Fruit fly (Drosophila melanogaster) whole organism, prepupa: Measurements from ENCODE around the gene mtg.

Source experiments
- CG10631 ChIP-seq: fragments of 200-800 bp; sonication (Bioruptor generic); optimal IDR thresholded peaks from 2 replicates; lab custom pipeline; 2016; ENCODE audit warnings: missing biosample characterization, missing genetic modification characterization
- CG10669 ChIP-seq: fragments of 200-800 bp; sonication (Bioruptor generic); optimal IDR thresholded peaks from 3 replicates; lab custom pipeline; 2018; ENCODE audit warnings: missing biosample characterization, mild to moderate bottlenecking, missing genetic modification characterization, moderate library complexity
- CG11294 ChIP-seq: fragments of 200-800 bp; sonication (Bioruptor generic); IDR thresholded peaks from 2 replicates; pipeline ENCODE4 v1.3.6; 2022; ENCODE audit warnings: missing biosample characterization, missing genetic modification characterization
- CG11902 ChIP-seq: fragments of 200-800 bp; sonication (Bioruptor generic); optimal IDR thresholded peaks from 3 replicates; lab custom pipeline; 2016; ENCODE audit warnings: missing biosample characterization, missing genetic modification characterization
- CG1621 ChIP-seq: fragments of 200-800 bp; sonication (Bioruptor generic); optimal IDR thresholded peaks from 3 replicates; lab custom pipeline; 2018; ENCODE audit warnings: missing biosample characterization, mild to moderate bottlenecking, missing genetic modification characterization
- CG3032 ChIP-seq: fragments of 200-800 bp; optimal IDR thresholded peaks from 2 replicates; lab custom pipeline; 2019; ENCODE audit warnings: missing biosample characterization, mild to moderate bottlenecking, missing genetic modification characterization, moderate library complexity
- CG31627 ChIP-seq: fragments of 200-800 bp; sonication (Bioruptor generic); optimal IDR thresholded peaks from 3 replicates; lab custom pipeline; 2016; ENCODE audit warnings: missing biosample characterization, missing genetic modification characterization
- CG32006 ChIP-seq: fragments of 200-800 bp; sonication (Bioruptor generic); optimal IDR thresholded peaks from 3 replicates; lab custom pipeline; 2017; ENCODE audit warnings: missing biosample characterization, mild to moderate bottlenecking, missing genetic modification characterization
- CG34406 ChIP-seq: fragments of 200-800 bp; sonication (Bioruptor generic); optimal IDR thresholded peaks from 3 replicates; lab custom pipeline; 2016; ENCODE audit warnings: missing biosample characterization, missing genetic modification characterization
- CG6163 ChIP-seq: fragments of 200-800 bp; sonication (Bioruptor generic); IDR thresholded peaks from 3 replicates; pipeline ENCODE4 v1.3.6; 2022; ENCODE audit warnings: missing biosample characterization, missing genetic modification characterization
- CG6854 ChIP-seq: fragments of 200-800 bp; sonication (Bioruptor generic); optimal IDR thresholded peaks from 2 replicates; lab custom pipeline; 2017; ENCODE audit warnings: missing biosample characterization, mild to moderate bottlenecking, missing genetic modification characterization
- Eip78C ChIP-seq: fragments of 200-800 bp; sonication (Bioruptor generic); peaks from one replicate; lab custom pipeline; 2016; ENCODE audit warnings: missing biosample characterization, missing genetic modification characterization
- Gug ChIP-seq: fragments of 200-800 bp; sonication (Bioruptor generic); IDR thresholded peaks from 2 replicates; pipeline ENCODE4 v1.3.6; 2022; ENCODE audit warnings: missing biosample characterization, missing genetic modification characterization
- Hr39 ChIP-seq: fragments of 200-800 bp; sonication (Bioruptor generic); optimal IDR thresholded peaks from 2 replicates; lab custom pipeline; 2016; ENCODE audit warnings: missing biosample characterization, missing genetic modification characterization
- Met ChIP-seq: fragments of 200-800 bp; sonication (Bioruptor generic); optimal IDR thresholded peaks from 3 replicates; lab custom pipeline; 2016; ENCODE audit warnings: missing biosample characterization, missing genetic modification characterization
- Sox14 ChIP-seq: fragments of 200-800 bp; sonication (Bioruptor generic); optimal IDR thresholded peaks from 3 replicates; lab custom pipeline; 2016; ENCODE audit warnings: missing biosample characterization, missing genetic modification characterization
- achi ChIP-seq: fragments of 200-800 bp; sonication (Bioruptor generic); optimal IDR thresholded peaks from 3 replicates; lab custom pipeline; 2016; ENCODE audit warnings: missing biosample characterization, missing genetic modification characterization
- cyc ChIP-seq: fragments of 200-800 bp; sonication (Bioruptor generic); optimal IDR thresholded peaks from 3 replicates; lab custom pipeline; 2016; ENCODE audit warnings: missing biosample characterization, missing genetic modification characterization
- dac ChIP-seq: fragments of 200-800 bp; sonication (Bioruptor generic); optimal IDR thresholded peaks from 2 replicates; lab custom pipeline; 2017; ENCODE audit warnings: missing biosample characterization, mild to moderate bottlenecking, missing genetic modification characterization
- dsx ChIP-seq: fragments of 200-800 bp; optimal IDR thresholded peaks from 3 replicates; lab custom pipeline; 2019; ENCODE audit warnings: missing biosample characterization, mild to moderate bottlenecking, missing genetic modification characterization, moderate library complexity; ENCODE audit not compliant: poor library complexity, severe bottlenecking
- eg ChIP-seq: fragments of 200-800 bp; sonication (Bioruptor generic); IDR thresholded peaks from 3 replicates; pipeline ENCODE4 v1.3.6; 2022; ENCODE audit warnings: missing biosample characterization, missing genetic modification characterization
- esn ChIP-seq: fragments of 200-800 bp; sonication (Bioruptor generic); optimal IDR thresholded peaks from 2 replicates; lab custom pipeline; 2016; ENCODE audit warnings: missing biosample characterization, mild to moderate bottlenecking, missing genetic modification characterization, moderate library complexity
- fd59A ChIP-seq: fragments of 200-800 bp; sonication (Bioruptor generic); optimal IDR thresholded peaks from 2 replicates; lab custom pipeline; 2017; ENCODE audit warnings: missing biosample characterization, mild to moderate bottlenecking, missing genetic modification characterization, missing genetic modification reagents
- fkh ChIP-seq: fragments of 200-800 bp; sonication (Bioruptor generic); optimal IDR thresholded peaks from 3 replicates; lab custom pipeline; 2017; ENCODE audit warnings: missing biosample characterization, mild to moderate bottlenecking, missing genetic modification characterization, moderate library complexity
- net ChIP-seq: fragments of 200-800 bp; sonication (Bioruptor generic); optimal IDR thresholded peaks from 3 replicates; lab custom pipeline; 2016; ENCODE audit warnings: missing biosample characterization, missing genetic modification characterization
- pdm3 ChIP-seq: fragments of 200-800 bp; sonication (Bioruptor generic); optimal IDR thresholded peaks from 3 replicates; lab custom pipeline; 2016; ENCODE audit warnings: missing biosample characterization, missing genetic modification characterization
- salr ChIP-seq, 2 experiments: fragments of 200-800 bp; sonication (Bioruptor generic); optimal IDR thresholded peaks; 3 replicates each; lab custom pipeline; 2016 to 2018; ENCODE audit warnings: missing biosample characterization in 2 of 2, missing genetic modification characterization in 2 of 2, mild to moderate bottlenecking in 1 of 2
- ss ChIP-seq, 2 experiments: fragments of 200-800 bp; sonication (Bioruptor generic); optimal IDR thresholded peaks; 2 replicates in 1 of 2; 3 replicates in 1 of 2; lab custom pipeline; 2017 to 2018; ENCODE audit warnings: mild to moderate bottlenecking in 2 of 2, missing biosample characterization in 2 of 2, missing genetic modification characterization in 2 of 2, moderate library complexity in 1 of 2
- svp ChIP-seq: fragments of 200-800 bp; sonication (Bioruptor generic); peaks from one replicate; lab custom pipeline; 2016; ENCODE audit warnings: missing biosample characterization, missing genetic modification characterization
- vri ChIP-seq: fragments of 200-800 bp; sonication (Bioruptor generic); optimal IDR thresholded peaks from 3 replicates; lab custom pipeline; 2016; ENCODE audit warnings: missing biosample characterization, mild to moderate bottlenecking, missing genetic modification characterization

mtg gene

DNA sequence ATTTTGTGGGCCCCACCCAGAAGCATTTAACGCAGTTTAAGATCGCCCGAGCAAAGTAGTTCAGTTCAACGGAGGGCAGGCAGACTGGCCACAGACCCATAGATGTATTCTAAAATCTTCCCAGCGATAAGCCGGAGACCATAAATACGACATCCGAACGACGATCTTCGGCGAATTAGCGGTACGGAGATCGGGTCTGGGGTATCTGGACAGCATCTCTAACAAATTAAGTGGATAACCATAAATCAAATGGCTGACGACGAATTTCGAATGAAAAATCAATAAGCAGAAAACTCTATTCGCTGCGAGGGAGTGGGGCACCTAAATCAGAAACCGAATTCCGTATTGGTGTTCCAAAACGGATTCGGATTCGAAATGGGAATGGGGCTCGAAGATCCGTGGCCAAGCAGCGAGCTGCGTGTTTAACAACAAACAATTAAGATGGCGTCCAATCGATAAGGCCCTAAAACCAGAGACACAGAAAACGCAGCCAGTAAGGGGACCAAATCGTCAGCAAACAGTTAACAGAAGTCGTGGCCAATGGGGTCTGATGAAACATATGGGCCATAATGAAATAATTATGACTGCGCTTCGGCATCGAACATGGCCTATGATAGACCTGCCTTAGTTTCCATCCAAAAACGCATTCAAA is 39.3 kb upstream of the mtg start:
- TF ChIP-seq achi (GFP tag; lab: Kevin White, UChicago) (no peak), svp (GFP tag; lab: Kevin White, UChicago) (peak; percentile 22)

DNA sequence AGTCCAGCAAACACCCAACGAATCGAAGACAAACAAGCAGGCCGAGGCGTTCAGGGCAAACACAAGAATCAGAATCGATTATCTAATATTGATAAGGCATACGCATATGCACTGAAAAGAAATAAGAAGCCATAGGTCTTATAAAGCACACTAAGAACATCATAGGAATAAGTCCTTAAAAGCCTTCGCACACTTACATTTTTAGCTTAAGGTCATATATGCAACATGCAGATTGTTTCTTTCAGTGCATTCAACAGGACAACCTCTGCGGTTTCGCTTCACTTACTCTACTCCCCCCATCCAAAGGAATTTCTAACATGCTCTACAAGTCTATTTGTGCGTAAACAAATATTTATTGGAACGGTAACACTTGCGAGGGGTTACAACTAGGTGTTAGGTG is 37.7 kb upstream of the mtg start:
- TF ChIP-seq vri (GFP tag; lab: Kevin White, UChicago) (no peak), esn (GFP tag; lab: Kevin White, UChicago) (no peak), Eip78C (no peak), CG6854 (no peak), CG6163 (GFP tag; lab: Robert Waterston, UW) (no peak), fkh (GFP tag; lab: Kevin White, UChicago) (peak; percentile 81)
- TF ChIP-seq, all 60 proteins: peak for 1

dm6 chr3R:8215528-8216189 is 34.6 kb upstream of the mtg start:
- TF ChIP-seq fd59A (no peak), pdm3 (GFP tag; lab: Kevin White, UChicago) (no peak), dac (no peak), svp (GFP tag; lab: Kevin White, UChicago) (peak; percentile 55), ss (GFP tag; optimal IDR thresholded peaks at IDR 0.05; lab: Kevin White, UChicago) (no peak)

- TF ChIP-seq eg (GFP tag; lab: Robert Waterston, UW) (no peak), net (GFP tag; lab: Kevin White, UChicago) (no peak), CG31627 (GFP tag; lab: Kevin White, UChicago) (no peak), CG3032 (tag; lab: Kevin White, UChicago) (no peak), Gug (GFP tag; lab: Robert Waterston, UW) (no peak), ss (GFP tag; optimal IDR thresholded peaks at IDR 0.05; lab: Kevin White, UChicago) (no peak), CG1621 (tag; lab: Kevin White, UChicago) (no peak), fd59A (no peak), Hr39 (GFP tag; lab: Kevin White, UChicago) (no peak), CG10669 (no peak), Met (GFP tag; lab: Kevin White, UChicago) (no peak), svp (GFP tag; lab: Kevin White, UChicago) (no peak), CG10631 (no peak), Sox14 (GFP tag; lab: Kevin White, UChicago) (no peak), CG34406 (GFP tag; lab: Kevin White, UChicago) (no peak), CG11902 (GFP tag; lab: Kevin White, UChicago) (no peak), CG11294 (GFP tag; lab: Robert Waterston, UW) (no peak), cyc (GFP tag; lab: Kevin White, UChicago) (no peak), salr (GFP tag; optimal IDR thresholded peaks at IDR 0.05; lab: Kevin White, UChicago) (no peak), CG32006 (GFP tag; lab: Kevin White, UChicago) (no peak)
- TF ChIP-seq, all 60 proteins: peak for 0
These were observed 32.6 kb upstream of the mtg start, which contains the start of gene CG7800 for dm6 chr3R:8217727-8218126. TSS of gene CG7800 (plus strand) at chr3R:8217957.

DNA sequence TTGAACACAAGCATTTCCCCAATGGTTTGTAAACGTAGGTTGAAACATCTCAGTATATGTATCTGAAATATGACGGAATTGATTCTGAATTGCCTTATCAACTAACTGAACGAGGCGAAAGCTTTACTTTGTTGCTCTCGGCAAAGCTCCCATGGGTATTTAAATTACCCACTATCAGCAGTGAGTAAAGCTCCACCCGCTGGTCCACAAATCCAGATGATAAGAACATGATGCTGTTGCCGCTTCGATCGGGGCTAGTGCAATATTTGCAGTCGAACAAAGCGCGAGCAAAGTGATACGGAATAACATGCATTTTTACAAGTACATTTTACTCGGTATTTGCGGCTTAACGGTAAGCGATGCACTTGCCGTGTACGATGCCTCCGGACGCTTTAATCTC is 30.4 kb upstream of the mtg start, which contains the start of gene CG18249:
Gene CG18249 (plus strand): TSS at position 256 of the 400 bp plus-strand sequence.
- TF ChIP-seq dsx (GFP tag; lab: Kevin White, UChicago) (peak; percentile 51), fd59A (no peak), Eip78C (peak; percentile 28), svp (GFP tag; lab: Kevin White, UChicago) (peak; percentile 68)
- TF ChIP-seq, all 60 proteins: peak for 3
